Fruit fly (Drosophila melanogaster) whole organism, wandering third instar larva: ENCODE data around the gene CG32106.
A peak's percentile ranks its signal among the peaks of the same experiment; 100 is the strongest.

Experiments
- Abd-B ChIP-seq: fragments of >200 bp; optimal IDR thresholded peaks from 2 replicates; lab custom pipeline; 2017; ENCODE audit warnings: missing biosample characterization, missing genetic modification characterization
- CrebA ChIP-seq: fragments of 200-800 bp; sonication (Bioruptor generic); optimal IDR thresholded peaks from 2 replicates; lab custom pipeline; 2016; ENCODE audit warnings: missing biosample characterization, mild to moderate bottlenecking, missing genetic modification characterization, borderline replicate concordance
- Dfd ChIP-seq: fragments of >200 bp; optimal IDR thresholded peaks from 2 replicates; lab custom pipeline; 2017; ENCODE audit warnings: missing biosample characterization, missing genetic modification characterization
- Dif ChIP-seq: fragments of 200-275, 200-300 bp; sonication (Bioruptor generic); optimal IDR thresholded peaks from 2 replicates; lab custom pipeline; 2018; ENCODE audit warnings: missing biosample characterization, missing genetic modification characterization; ENCODE audit not compliant: partially characterized antibody
- GATAd ChIP-seq: sonication (Bioruptor generic); optimal IDR thresholded peaks from 2 replicates; lab custom pipeline; 2016; ENCODE audit warnings: missing biosample characterization, missing genetic modification characterization
- HLH106 ChIP-seq: fragments of 200-800 bp; optimal IDR thresholded peaks from 3 replicates; lab custom pipeline; 2019; ENCODE audit warnings: missing biosample characterization, mild to moderate bottlenecking, missing genetic modification characterization, moderate library complexity
- Hnf4 ChIP-seq: fragments of 200-800 bp; sonication (Bioruptor generic); optimal IDR thresholded peaks from 2 replicates; lab custom pipeline; 2016; ENCODE audit warnings: missing biosample characterization, mild to moderate bottlenecking, missing genetic modification characterization
- Hr78 ChIP-seq: fragments of >200 bp; optimal IDR thresholded peaks from 2 replicates; lab custom pipeline; 2017; ENCODE audit warnings: missing biosample characterization, missing genetic modification characterization
- Hr83 ChIP-seq: fragments of 200-300 bp; sonication (Bioruptor generic); optimal IDR thresholded peaks from 2 replicates; lab custom pipeline; 2016; ENCODE audit warnings: missing biosample characterization, mild to moderate bottlenecking, missing genetic modification characterization, moderate library complexity; ENCODE audit not compliant: poor library complexity, severe bottlenecking
- Jra ChIP-seq: sonication (Bioruptor generic); optimal IDR thresholded peaks from 2 replicates; lab custom pipeline; 2016; ENCODE audit warnings: missing biosample characterization, missing genetic modification characterization
- Mio ChIP-seq: sonication (Bioruptor generic); optimal IDR thresholded peaks from 2 replicates; lab custom pipeline; 2016; ENCODE audit warnings: missing biosample characterization, missing genetic modification characterization
- Myc ChIP-seq: fragments of >200 bp; optimal IDR thresholded peaks from 2 replicates; lab custom pipeline; 2017
- N ChIP-seq: fragments of >200 bp; optimal IDR thresholded peaks from 2 replicates; lab custom pipeline; 2018; ENCODE audit warnings: missing biosample characterization, missing external identifiers, missing genetic modification characterization
- OdsH ChIP-seq: fragments of 200-800 bp; sonication (Bioruptor generic); optimal IDR thresholded peaks from 2 replicates; lab custom pipeline; 2016; ENCODE audit warnings: missing biosample characterization, mild to moderate bottlenecking, missing genetic modification characterization
- Rel ChIP-seq, 2 experiments: fragments of 200-800 bp; sonication (Bioruptor generic) in 1 of 2; optimal IDR thresholded peaks; 2 replicates in 1 of 2; 3 replicates in 1 of 2; lab custom pipeline; 2016 to 2019; ENCODE audit warnings: mild to moderate bottlenecking in 2 of 2, missing biosample characterization in 2 of 2, missing genetic modification characterization in 2 of 2, moderate library complexity in 1 of 2
- Sp1 ChIP-seq: fragments of 200-800 bp; sonication (Bioruptor generic); optimal IDR thresholded peaks from 3 replicates; lab custom pipeline; 2019; ENCODE audit warnings: missing biosample characterization, mild to moderate bottlenecking, missing genetic modification characterization, moderate library complexity
- Vsx2 ChIP-seq: fragments of 200-300, 225-300 bp; sonication (Bioruptor generic); optimal IDR thresholded peaks from 2 replicates; lab custom pipeline; 2018; ENCODE audit warnings: missing biosample characterization, missing genetic modification characterization; ENCODE audit not compliant: partially characterized antibody
- br ChIP-seq: fragments of 200-800 bp; sonication (Bioruptor generic); optimal IDR thresholded peaks from 2 replicates; lab custom pipeline; 2016; ENCODE audit warnings: missing biosample characterization, missing genetic modification characterization
- brk ChIP-seq: fragments of 200-800 bp; sonication (Bioruptor generic); optimal IDR thresholded peaks from 2 replicates; lab custom pipeline; 2016; ENCODE audit warnings: missing biosample characterization, mild to moderate bottlenecking, missing genetic modification characterization
- dl ChIP-seq, 2 experiments: fragments of 175-275, 200-275 bp in 1 of 2; fragments of 200-275 bp in 1 of 2; sonication (Bioruptor generic); optimal IDR thresholded peaks; lab custom pipeline; 2018; ENCODE audit warnings: mild to moderate bottlenecking in 2 of 2, missing biosample characterization in 2 of 2, missing genetic modification characterization in 2 of 2, moderate library complexity in 2 of 2; ENCODE audit not compliant: partially characterized antibody in 2 of 2, insufficient read depth in 1 of 2
- dmrt93B ChIP-seq: fragments of 200-800 bp; sonication (Bioruptor generic); optimal IDR thresholded peaks from 2 replicates; lab custom pipeline; 2018; ENCODE audit warnings: missing biosample characterization, mild to moderate bottlenecking, missing genetic modification characterization
- dsf ChIP-seq: sonication (Bioruptor generic); optimal IDR thresholded peaks from 2 replicates; lab custom pipeline; 2016; ENCODE audit warnings: missing biosample characterization, missing genetic modification characterization, borderline replicate concordance
- ey ChIP-seq: fragments of 200-800 bp; sonication (Bioruptor generic); optimal IDR thresholded peaks from 2 replicates; lab custom pipeline; 2016; ENCODE audit warnings: missing biosample characterization, missing genetic modification characterization
- foxo ChIP-seq, 2 experiments: fragments of 200-800 bp; sonication (Bioruptor generic); optimal IDR thresholded peaks; 2 replicates in 1 of 2; 3 replicates in 1 of 2; lab custom pipeline; 2016 to 2017; ENCODE audit warnings: missing biosample characterization in 2 of 2, missing genetic modification characterization in 2 of 2
- fru ChIP-seq: fragments of 200-800 bp; sonication (Bioruptor generic); optimal IDR thresholded peaks from 3 replicates; lab custom pipeline; 2016; ENCODE audit warnings: missing biosample characterization, mild to moderate bottlenecking, missing genetic modification characterization
- h ChIP-seq: fragments of 200-800 bp; sonication (Bioruptor generic); optimal IDR thresholded peaks from 3 replicates; lab custom pipeline; 2016; ENCODE audit warnings: missing biosample characterization, mild to moderate bottlenecking, missing genetic modification characterization
- lola ChIP-seq: fragments of >200 bp; optimal IDR thresholded peaks from 2 replicates; lab custom pipeline; 2017; ENCODE audit warnings: missing biosample characterization, missing genetic modification characterization
- pan ChIP-seq: fragments of >200 bp; optimal IDR thresholded peaks from 2 replicates; lab custom pipeline; 2017
- psq ChIP-seq: fragments of 200-800 bp; sonication (Bioruptor generic); optimal IDR thresholded peaks from 3 replicates; lab custom pipeline; 2017; ENCODE audit warnings: missing biosample characterization, mild to moderate bottlenecking, missing genetic modification characterization, moderate library complexity
- rgr ChIP-seq: fragments of 200-800 bp; sonication (Bioruptor generic); optimal IDR thresholded peaks from 3 replicates; lab custom pipeline; 2016; ENCODE audit warnings: missing biosample characterization, mild to moderate bottlenecking, missing genetic modification characterization
- sage ChIP-seq: fragments of 200-800 bp; sonication (Bioruptor generic); optimal IDR thresholded peaks from 2 replicates; lab custom pipeline; 2016; ENCODE audit warnings: missing biosample characterization, mild to moderate bottlenecking, missing genetic modification characterization
- sv ChIP-seq: fragments of 200-800 bp; sonication (Bioruptor generic); optimal IDR thresholded peaks from 3 replicates; lab custom pipeline; 2016; ENCODE audit warnings: missing biosample characterization, missing genetic modification characterization
- tai ChIP-seq: sonication (Bioruptor generic); optimal IDR thresholded peaks from 2 replicates; lab custom pipeline; 2016; ENCODE audit warnings: missing biosample characterization, missing genetic modification characterization
- usp ChIP-seq: fragments of >200 bp; optimal IDR thresholded peaks from 2 replicates; lab custom pipeline; 2017; ENCODE audit warnings: missing biosample characterization, missing genetic modification characterization
- woc ChIP-seq: sonication (Bioruptor generic); optimal IDR thresholded peaks from 2 replicates; lab custom pipeline; 2016; ENCODE audit warnings: missing biosample characterization, mild to moderate bottlenecking, missing genetic modification characterization

The CG32106 gene

DNA sequence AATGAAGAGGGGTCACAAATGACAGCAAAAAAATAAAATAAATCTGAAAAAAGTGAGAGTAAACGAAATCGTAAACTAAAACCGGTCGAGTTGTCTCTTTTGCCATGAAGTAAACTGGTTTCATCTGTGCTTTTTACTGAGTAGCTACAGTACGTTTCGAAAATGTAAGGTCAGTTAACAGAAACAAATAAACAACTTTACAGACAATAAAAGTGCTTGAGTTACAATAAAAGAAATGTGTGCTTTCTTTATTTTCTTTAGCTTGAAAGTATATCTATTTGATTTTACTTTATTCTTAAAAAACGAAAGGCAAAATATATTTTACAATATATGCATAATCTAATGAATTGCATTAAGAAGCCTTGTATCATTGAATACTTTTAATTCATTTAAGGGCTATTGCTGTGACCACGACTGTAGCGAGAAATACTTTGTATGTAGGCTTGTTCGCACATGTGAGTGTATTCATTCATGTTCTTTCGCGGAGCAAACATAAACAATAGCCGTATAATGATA is 14.5 kb upstream of the CG32106 start (continued):
- TF ChIP-seq Jra (GFP tag; lab: Kevin White, UChicago) (peak; percentile 66), CrebA (no peak), h (peak; percentile 90), ey (GFP tag; lab: Kevin White, UChicago) (peak; percentile 86), OdsH (GFP tag; lab: Kevin White, UChicago) (peak; percentile 85), dsf (GFP tag; lab: Kevin White, UChicago) (peak; percentile 37), woc (GFP tag; lab: Kevin White, UChicago) (peak; percentile 93), Hr83 (GFP tag; lab: Kevin White, UChicago) (no peak), N (GFP tag; lab: Kevin White, UChicago) (no peak), br (GFP tag; lab: Kevin White, UChicago) (peak; percentile 82), HLH106 (tag; lab: Kevin White, UChicago) (peak; percentile 92)

DNA sequence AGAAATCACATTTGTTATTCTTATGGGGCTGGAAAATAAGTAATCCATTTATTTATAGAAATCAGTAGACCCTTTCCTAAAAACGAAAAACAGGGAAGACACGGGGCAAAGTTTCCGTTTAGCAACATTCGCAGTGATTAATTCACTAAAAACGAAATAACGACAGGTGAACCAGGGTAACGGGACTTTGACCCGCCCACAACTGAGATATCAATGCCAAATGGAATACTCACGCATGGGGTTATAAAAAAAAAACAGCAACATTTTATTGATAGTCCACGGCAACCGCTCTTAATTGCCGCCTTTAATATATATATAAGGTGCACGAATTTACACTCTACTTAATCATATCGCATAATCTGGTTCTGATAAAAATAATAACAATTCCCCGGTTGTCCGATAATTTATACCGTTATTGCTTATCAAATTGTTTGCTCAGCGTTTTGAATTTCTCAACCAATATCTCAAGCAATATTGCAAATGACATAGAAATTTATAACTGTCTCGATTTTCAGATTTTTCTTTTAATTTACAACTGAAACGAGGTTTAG is 13.2 kb upstream of the CG32106 start:
- TF ChIP-seq Hnf4 (GFP tag; lab: Kevin White, UChicago) (peak; percentile 22), Jra (GFP tag; lab: Kevin White, UChicago) (no peak)

dm6 chr3L:12790783-12791678 is 12.5 kb upstream of the CG32106 start:
- TF ChIP-seq Rel (GFP tag; optimal IDR thresholded peaks at IDR 0.05; lab: Kevin White, UChicago) (no peak), Rel (tag; optimal IDR thresholded peaks at IDR 0.05; lab: Kevin White, UChicago) (no peak), foxo (GFP tag; optimal IDR thresholded peaks at IDR 0.05; lab: Kevin White, UChicago) (peak in 1 of 2 experiments; percentile 64), fru (no peak), CrebA (peak; percentile 48), Hnf4 (GFP tag; lab: Kevin White, UChicago) (no peak), dmrt93B (GFP tag; lab: Kevin White, UChicago) (no peak), HLH106 (tag; lab: Kevin White, UChicago) (no peak), tai (GFP tag; lab: Kevin White, UChicago) (no peak), Dif (peak; percentile 88), Hr83 (GFP tag; lab: Kevin White, UChicago) (peak; percentile 71), dsf (GFP tag; lab: Kevin White, UChicago) (no peak), N (GFP tag; lab: Kevin White, UChicago) (no peak), dl (GFP tag; optimal IDR thresholded peaks at IDR 0.05; lab: Kevin White, UChicago; ENCODE audit: insufficient read depth in 1 of 2, partially characterized antibody in 2 of 2) (peak; percentile 69 to 82), br (GFP tag; lab: Kevin White, UChicago) (no peak), Jra (GFP tag; lab: Kevin White, UChicago) (no peak)

DNA sequence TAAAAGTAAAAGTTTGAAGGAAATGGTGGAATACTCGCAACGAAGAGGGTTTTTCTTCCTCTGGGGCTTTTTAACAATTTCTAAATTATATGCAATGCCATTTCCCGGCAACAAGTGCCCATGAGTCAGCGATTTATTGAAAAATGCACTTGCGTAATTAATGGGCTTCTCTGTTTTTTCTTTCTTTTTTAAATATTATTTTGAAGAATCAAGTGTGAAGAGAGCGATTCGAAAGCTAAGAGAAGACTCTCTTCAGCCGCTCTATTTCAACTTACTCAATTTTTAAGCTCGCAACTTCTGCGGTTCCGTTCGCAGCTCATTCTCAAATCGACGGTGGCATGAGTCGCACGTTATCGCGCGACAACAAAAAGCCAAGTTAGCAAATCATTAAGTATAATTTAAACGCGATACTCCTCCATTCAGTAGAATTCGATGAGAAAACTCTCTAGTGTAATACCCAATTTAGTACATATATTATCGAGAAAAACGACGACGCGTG is 11.4 kb upstream of the CG32106 start, which contains the start of gene CG42709:
TSS of gene CG42709 (plus strand) at position 318 of the 499 bp plus-strand sequence.
- TF ChIP-seq ey (GFP tag; lab: Kevin White, UChicago) (no peak), OdsH (GFP tag; lab: Kevin White, UChicago) (no peak), Dfd (no peak), Abd-B (GFP tag; lab: Kevin White, UChicago) (no peak), Hnf4 (GFP tag; lab: Kevin White, UChicago) (peak; percentile 25), N (GFP tag; lab: Kevin White, UChicago) (no peak), Mio (GFP tag; lab: Kevin White, UChicago) (no peak), lola (GFP tag; lab: Kevin White, UChicago) (no peak), Hr83 (GFP tag; lab: Kevin White, UChicago) (no peak), dmrt93B (GFP tag; lab: Kevin White, UChicago) (no peak), GATAd (no peak), brk (no peak), usp (GFP tag; lab: Kevin White, UChicago) (no peak), HLH106 (tag; lab: Kevin White, UChicago) (no peak), CrebA (peak; percentile 59), Vsx2 (no peak), sage (GFP tag; lab: Kevin White, UChicago) (peak; percentile 67), pan (lab: Kevin White, UChicago) (no peak), Jra (GFP tag; lab: Kevin White, UChicago) (no peak), rgr (GFP tag; lab: Kevin White, UChicago) (no peak), Hr78 (GFP tag; lab: Kevin White, UChicago) (no peak), sv (no peak), tai (GFP tag; lab: Kevin White, UChicago) (no peak), psq (no peak), foxo (GFP tag; optimal IDR thresholded peaks at IDR 0.05; lab: Kevin White, UChicago) (no peak), Dif (peak; percentile 84), dsf (GFP tag; lab: Kevin White, UChicago) (no peak), Sp1 (no peak), br (GFP tag; lab: Kevin White, UChicago) (no peak), Rel (GFP tag; optimal IDR thresholded peaks at IDR 0.05; lab: Kevin White, UChicago) (peak; percentile 49), Rel (tag; optimal IDR thresholded peaks at IDR 0.05; lab: Kevin White, UChicago) (no peak), h (peak; percentile 14), Myc (lab: Kevin White, UChicago) (no peak), fru (no peak)
